Fruit fly (Drosophila melanogaster): ENCODE data around the gene Pop1.

The Pop1 gene

DNA sequence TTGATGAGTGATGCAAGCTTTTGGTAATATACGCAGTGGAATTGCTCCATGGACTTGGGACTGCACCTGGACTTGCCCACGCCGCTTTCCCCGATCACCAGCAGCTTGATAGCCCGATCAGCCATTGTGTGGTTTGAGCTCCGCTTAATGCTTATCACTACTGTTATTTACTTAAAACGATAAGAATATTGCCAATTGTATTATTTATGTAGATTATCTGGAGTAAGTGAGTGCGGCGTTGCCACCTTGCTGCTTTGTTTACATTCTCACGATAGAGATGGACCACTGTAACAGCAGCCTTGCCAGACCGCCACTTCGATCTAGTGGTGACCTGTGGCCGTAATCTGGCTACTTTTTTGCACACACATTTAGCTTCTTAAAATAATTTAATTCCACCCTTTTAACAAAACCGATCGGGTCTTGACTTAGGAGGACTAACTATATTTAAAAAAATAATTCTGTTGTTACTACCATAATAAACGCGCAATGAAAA lies 49.1 kb downstream of the Pop1 start, which contains the start of gene Rab18 (continued):
- no peak for TF ChIP-seq CG33557 (GFP tag; optimal IDR thresholded peaks at IDR 0.05)
- no peak for TF ChIP-seq esg (GFP tag; conservative IDR thresholded peaks at IDR 0.05)
- no peak for TF ChIP-seq Xrp1 (GFP tag; IDR thresholded peaks at IDR 0.05)
- no peak for TF ChIP-seq Nf-YA (GFP tag; IDR thresholded peaks at IDR 0.05)
- TF ChIP-seq knrl (GFP tag; IDR thresholded peaks at IDR 0.05; ENCODE audit: partially characterized antibody): peak; percentile 38; the same call in 1 of the 3 replicates
- TF ChIP-seq Dll (GFP tag; IDR thresholded peaks at IDR 0.05; ENCODE audit: partially characterized antibody): no peak
- TF ChIP-seq CG9817 (tag; optimal IDR thresholded peaks at IDR 0.05): peak; percentile 40
- TF ChIP-seq dati (GFP tag; IDR thresholded peaks at IDR 0.05): no peak
- 0 out of 2 replicates have a peak, but pooled peaks have one; percentile 14 for TF ChIP-seq ato (GFP tag; IDR thresholded peaks at IDR 0.05; ENCODE audit: partially characterized antibody)
- no peak for TF ChIP-seq CG11696 (GFP tag; IDR thresholded peaks at IDR 0.05)
- TF ChIP-seq Hmx (GFP tag; optimal IDR thresholded peaks at IDR 0.05): no peak
- no peak for TF ChIP-seq CG17385 (GFP tag; optimal IDR thresholded peaks at IDR 0.05)
- TF ChIP-seq mirr (GFP tag; optimal IDR thresholded peaks at IDR 0.05): no peak
- peak; percentile 52 for TF ChIP-seq slp2 (GFP tag; optimal IDR thresholded peaks at IDR 0.05)
- TF ChIP-seq Bgb (GFP tag; IDR thresholded peaks at IDR 0.05; ENCODE audit: partially characterized antibody): peak; percentile 60; the same call in 1 of the 2 replicates
- no peak for TF ChIP-seq E2f1 (GFP tag; IDR thresholded peaks at IDR 0.05)
- TF ChIP-seq Oaz (GFP tag; IDR thresholded peaks at IDR 0.05): no peak
- TF ChIP-seq Lpt (GFP tag; optimal IDR thresholded peaks at IDR 0.05): no peak
- peak; percentile 53; the same call in 1 of the 3 replicates for TF ChIP-seq CG34422 (GFP tag; IDR thresholded peaks at IDR 0.05)
- TF ChIP-seq CG11398 (GFP tag; optimal IDR thresholded peaks at IDR 0.05): no peak
- no peak for TF ChIP-seq pho (GFP tag; optimal IDR thresholded peaks at IDR 0.05)
- no peak for TF ChIP-seq crc (GFP tag; optimal IDR thresholded peaks at IDR 0.05)
- peak; percentile 52; the same call in 1 of the 3 replicates for TF ChIP-seq zfh1 (GFP tag; IDR thresholded peaks at IDR 0.05)
- no peak for TF ChIP-seq tap (tag; optimal IDR thresholded peaks at IDR 0.05)
- peak; percentile 43 for TF ChIP-seq YL-1 (GFP tag; optimal IDR thresholded peaks at IDR 0.05)
- TF ChIP-seq fd64A (GFP tag; optimal IDR thresholded peaks at IDR 0.05): no peak
- TF ChIP-seq CG8924 (tag; optimal IDR thresholded peaks at IDR 0.05): no peak
- TF ChIP-seq h (optimal IDR thresholded peaks at IDR 0.05): no peak
- no peak for TF ChIP-seq HmgZ (tag; optimal IDR thresholded peaks at IDR 0.05)
- TF ChIP-seq CG11695 (GFP tag; IDR thresholded peaks at IDR 0.05): no peak
- no peak for TF ChIP-seq gsb (GFP tag; IDR thresholded peaks at IDR 0.05)
- no peak for TF ChIP-seq CG11560 (tag; IDR thresholded peaks at IDR 0.05)
- no peak for TF ChIP-seq bab2 (GFP tag; optimal IDR thresholded peaks at IDR 0.05)
- peak; percentile 14; the same call in 1 of the 3 replicates for TF ChIP-seq CG11093 (GFP tag; IDR thresholded peaks at IDR 0.05)
- TF ChIP-seq CG10431 (GFP tag; optimal IDR thresholded peaks at IDR 0.05): no peak
- TF ChIP-seq pnt (GFP tag; optimal IDR thresholded peaks at IDR 0.05): peak; percentile 49
- no peak for TF ChIP-seq Dp (GFP tag; optimal IDR thresholded peaks at IDR 0.05)
- TF ChIP-seq bigmax (GFP tag; optimal IDR thresholded peaks at IDR 0.05): no peak
- TF ChIP-seq ac (GFP tag; optimal IDR thresholded peaks at IDR 0.05): no peak
- TF ChIP-seq cg (GFP tag; optimal IDR thresholded peaks at IDR 0.05): no peak
- no peak for TF ChIP-seq odd (GFP tag; optimal IDR thresholded peaks at IDR 0.05)
- TF ChIP-seq CG12391 (tag; optimal IDR thresholded peaks at IDR 0.05): peak; percentile 2
- TF ChIP-seq CG15479 (GFP tag; optimal IDR thresholded peaks at IDR 0.05): no peak
- no peak for TF ChIP-seq her (GFP tag; optimal IDR thresholded peaks at IDR 0.05)
- TF ChIP-seq CG4707 (GFP tag; optimal IDR thresholded peaks at IDR 0.05): no peak
- no peak for TF ChIP-seq sqz (GFP tag; optimal IDR thresholded peaks at IDR 0.05)
- TF ChIP-seq CG7271 (tag; optimal IDR thresholded peaks at IDR 0.05): no peak
- no peak for TF ChIP-seq stwl (tag; optimal IDR thresholded peaks at IDR 0.05)
- no peak for TF ChIP-seq CG3726 (GFP tag; IDR thresholded peaks at IDR 0.05)
- peak; percentile 80 for TF ChIP-seq Sry-β (GFP tag; optimal IDR thresholded peaks at IDR 0.05)
- TF ChIP-seq gro (GFP tag; optimal IDR thresholded peaks at IDR 0.05): no peak
- TF ChIP-seq cas (GFP tag; IDR thresholded peaks at IDR 0.05): 0 out of 2 replicates have a peak, but pooled peaks have one; percentile 26
